Worm (Caenorhabditis elegans): ENCODE data around the gene ZK1251.3.

The ZK1251.3 gene

DNA sequence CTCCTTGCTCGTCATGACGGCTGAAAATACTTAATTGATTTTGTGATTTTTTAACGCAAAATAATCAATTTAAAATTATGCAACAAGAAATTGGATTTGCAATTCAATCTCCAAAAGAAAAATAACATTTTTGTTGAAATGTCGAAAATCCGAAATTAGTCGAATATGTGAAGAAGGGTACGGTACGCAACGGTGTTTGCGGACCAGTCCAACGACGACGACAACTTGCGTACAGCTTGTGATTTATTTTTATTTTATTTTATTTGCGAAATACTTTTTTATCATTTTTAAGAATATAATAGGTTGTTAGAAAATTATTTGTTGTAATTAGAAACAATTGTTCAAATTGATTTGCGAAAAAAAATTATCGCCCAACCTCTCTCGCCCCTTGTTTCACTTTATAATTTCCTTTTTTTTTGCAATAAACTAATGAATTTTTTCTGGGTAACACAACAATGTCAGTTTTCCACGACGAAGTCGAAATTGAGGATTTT, 23.3 kb downstream of the ZK1251.3 start, which contains the start of the genes dcaf-1 and dph-3 (continued):
- TF ChIP-seq ztf-11 (tag; optimal IDR thresholded peaks at IDR 0.05) (no peak), pha-4 (tag; optimal IDR thresholded peaks at IDR 0.05) (peak; percentile 58)

DNA sequence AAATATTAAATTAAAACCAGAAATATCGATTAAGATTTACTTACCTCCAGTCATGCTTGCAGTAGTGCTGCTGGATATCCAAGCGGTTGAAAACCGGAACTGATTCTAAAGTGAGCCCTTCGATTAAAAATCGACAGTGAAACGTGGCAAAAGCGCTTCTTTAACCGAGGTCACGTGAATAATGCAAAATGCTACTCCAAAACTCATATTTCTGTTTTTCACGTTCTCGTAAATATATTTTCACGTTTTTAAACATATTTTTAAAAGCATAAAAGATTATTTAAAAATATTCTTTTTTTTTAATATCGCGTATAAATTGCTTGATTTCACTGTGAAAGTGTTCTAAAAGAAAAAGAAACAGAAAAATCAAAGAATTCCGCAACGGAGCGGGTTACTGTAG, 25.7 kb downstream of the ZK1251.3 start, which contains the start of gene ant-1.3:
ant-1.3 (minus strand) TSS at position 101 of the 400 bp plus-strand sequence.
- no peak for TF ChIP-seq nhr-237 (tag; optimal IDR thresholded peaks at IDR 0.05)
- TF ChIP-seq lsy-12 (tag; optimal IDR thresholded peaks at IDR 0.05): no peak

DNA sequence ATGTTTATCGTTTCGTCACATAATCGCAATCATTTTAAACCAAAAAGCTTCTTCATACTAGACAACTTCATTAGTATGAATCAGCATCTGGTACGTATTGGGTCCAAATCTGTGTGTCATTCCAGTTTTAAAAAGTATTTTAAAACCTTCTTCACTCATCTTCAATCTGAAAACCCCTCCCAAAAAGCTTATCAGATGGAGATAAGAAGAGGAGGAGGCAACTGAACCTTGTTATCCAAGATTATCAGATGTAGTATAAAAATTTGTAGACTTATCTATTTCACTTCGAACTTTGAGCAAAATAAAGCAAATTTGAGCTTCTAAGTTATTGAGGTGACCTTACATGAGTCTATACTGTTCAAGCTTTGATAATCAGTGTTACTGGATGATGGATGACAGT, 26.4 kb downstream of the ZK1251.3 start, which contains the start of gene nhr-38:
nhr-38 (plus strand) TSS at position 301 of the 400 bp plus-strand sequence.
- TF ChIP-seq egl-27 (tag; optimal IDR thresholded peaks at IDR 0.05) (no peak), ceh-16 (tag; optimal IDR thresholded peaks at IDR 0.05) (no peak), fos-1 (tag; optimal IDR thresholded peaks at IDR 0.05) (no peak)

DNA sequence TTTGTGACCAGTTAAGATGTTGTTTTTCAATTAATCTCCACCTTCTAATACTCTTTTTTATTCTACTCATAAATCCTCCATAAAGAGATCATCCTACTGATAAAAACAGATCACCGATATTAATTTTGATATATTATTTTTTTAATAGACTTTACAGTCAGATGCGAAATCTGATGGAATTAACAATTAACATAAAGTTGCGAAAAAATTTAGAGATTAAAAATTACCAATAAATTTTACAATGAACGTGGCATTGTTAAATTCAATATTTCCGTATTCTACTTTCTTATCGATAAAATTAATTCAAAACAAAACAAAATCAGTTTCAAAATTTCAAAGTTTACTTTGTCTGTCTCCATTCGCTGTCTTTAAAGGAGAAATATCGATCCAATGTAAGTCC, 29.3 kb downstream of the ZK1251.3 start, which contains the start of gene K01H12.4:
K01H12.4 (plus strand) TSS at position 301 of the 400 bp plus-strand sequence.
- no peak for TF ChIP-seq nfya-1 (tag; optimal IDR thresholded peaks at IDR 0.05; ENCODE audit: insufficient read depth)
- no peak for TF ChIP-seq nhr-43 (tag; optimal IDR thresholded peaks at IDR 0.05; ENCODE audit: poor library complexity, severe bottlenecking)
- no peak for TF ChIP-seq hmg-11 (tag; optimal IDR thresholded peaks at IDR 0.05)
- no peak for TF ChIP-seq lin-15B (tag; optimal IDR thresholded peaks at IDR 0.05)
- TF ChIP-seq egl-27 (tag; optimal IDR thresholded peaks at IDR 0.05): no peak
- TF ChIP-seq zag-1 (tag; optimal IDR thresholded peaks at IDR 0.05): no peak
- no peak for TF ChIP-seq nhr-67 (tag; optimal IDR thresholded peaks at IDR 0.05)
- no peak for TF ChIP-seq fos-1 (tag; optimal IDR thresholded peaks at IDR 0.05)

DNA sequence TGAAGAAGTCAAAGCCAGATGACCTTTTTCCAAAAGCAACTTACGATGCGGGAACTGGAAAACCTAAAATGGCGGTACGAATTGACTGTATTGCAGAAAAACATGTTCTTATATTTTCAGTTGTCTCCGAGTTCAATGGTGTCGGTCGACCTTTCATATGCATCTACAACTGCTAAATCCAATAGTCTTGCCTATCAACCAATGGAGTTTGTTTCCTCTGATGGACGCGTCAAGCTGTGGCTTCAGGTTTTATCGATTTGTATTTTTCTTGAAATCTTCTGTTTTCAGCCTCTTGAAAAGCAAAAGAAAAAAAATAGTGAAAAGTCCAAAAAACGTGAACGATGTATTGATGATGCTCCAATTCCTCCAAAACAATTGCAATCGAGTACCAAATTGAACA, 30.8 kb downstream of the ZK1251.3 start:
- TF ChIP-seq mdl-1 (tag; optimal IDR thresholded peaks at IDR 0.05): no peak
- TF ChIP-seq nhr-43 (tag; optimal IDR thresholded peaks at IDR 0.05; ENCODE audit: poor library complexity, severe bottlenecking): no peak
- TF ChIP-seq elt-1 (tag; optimal IDR thresholded peaks at IDR 0.05): no peak
- no peak for TF ChIP-seq nhr-76 (tag; optimal IDR thresholded peaks at IDR 0.05)
- TF ChIP-seq hmg-11 (tag; optimal IDR thresholded peaks at IDR 0.05): no peak
- no peak for TF ChIP-seq ceh-16 (tag; optimal IDR thresholded peaks at IDR 0.05)
- no peak for TF ChIP-seq ceh-28 (tag; optimal IDR thresholded peaks at IDR 0.05)

DNA sequence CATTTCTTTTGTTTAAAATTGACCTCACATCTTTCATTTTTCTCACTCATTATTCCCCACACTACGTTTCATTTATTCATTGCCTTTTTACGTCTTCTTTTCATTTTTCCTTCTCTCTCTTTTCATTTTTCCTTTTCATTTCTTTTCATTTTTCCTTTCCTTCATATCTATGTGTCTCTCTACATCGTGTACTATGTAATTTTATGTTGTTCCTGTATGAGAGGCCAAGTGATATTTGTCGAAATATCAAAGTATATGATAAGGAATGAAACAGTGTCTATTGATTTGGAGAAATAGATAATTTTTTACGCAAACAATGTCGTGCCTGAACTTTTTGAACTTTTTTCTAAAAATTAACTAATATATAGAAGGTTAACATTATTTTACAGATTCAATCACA, 33.0 kb downstream of the ZK1251.3 start:
- TF ChIP-seq nfya-1 (tag; optimal IDR thresholded peaks at IDR 0.05; ENCODE audit: insufficient read depth) (no peak), mml-1 (tag; optimal IDR thresholded peaks at IDR 0.05) (no peak), skn-1 (tag; optimal IDR thresholded peaks at IDR 0.05) (peak; percentile 97), R02D3.7 (tag; optimal IDR thresholded peaks at IDR 0.05) (no peak), nhr-67 (tag; optimal IDR thresholded peaks at IDR 0.05) (no peak), ceh-82 (tag; optimal IDR thresholded peaks at IDR 0.05) (no peak), lsy-12 (tag; optimal IDR thresholded peaks at IDR 0.05) (no peak), hmg-11 (tag; optimal IDR thresholded peaks at IDR 0.05) (no peak), elt-3 (tag; optimal IDR thresholded peaks at IDR 0.05) (no peak), nhr-43 (tag; optimal IDR thresholded peaks at IDR 0.05; ENCODE audit: poor library complexity, severe bottlenecking) (no peak), snpc-4 (tag; optimal IDR thresholded peaks at IDR 0.05) (peak; percentile 23), ceh-16 (tag; optimal IDR thresholded peaks at IDR 0.05) (no peak), ZK546.5 (tag; optimal IDR thresholded peaks at IDR 0.05) (no peak), zag-1 (tag; optimal IDR thresholded peaks at IDR 0.05) (no peak), jun-1 (tag; optimal IDR thresholded peaks at IDR 0.05) (no peak), ztf-11 (tag; optimal IDR thresholded peaks at IDR 0.05) (no peak), sea-2 (GFP tag; optimal IDR thresholded peaks at IDR 0.05) (no peak), nhr-12 (tag; optimal IDR thresholded peaks at IDR 0.05) (no peak), pha-4 (tag; optimal IDR thresholded peaks at IDR 0.05) (peak; percentile 59), ama-1 (optimal IDR thresholded peaks at IDR 0.05) (no peak), lin-39 (tag; optimal IDR thresholded peaks at IDR 0.05) (no peak), elt-1 (tag; optimal IDR thresholded peaks at IDR 0.05) (no peak), fos-1 (tag; optimal IDR thresholded peaks at IDR 0.05) (no peak), ceh-9 (tag; optimal IDR thresholded peaks at IDR 0.05) (no peak), nhr-25 (tag; optimal IDR thresholded peaks at IDR 0.05) (peak; percentile 36), egl-5 (tag; optimal IDR thresholded peaks at IDR 0.05) (no peak), unc-62 (GFP tag; optimal IDR thresholded peaks at IDR 0.05) (no peak), fkh-2 (tag; optimal IDR thresholded peaks at IDR 0.05) (no peak), nhr-237 (tag; optimal IDR thresholded peaks at IDR 0.05) (no peak), ztf-4 (tag; optimal IDR thresholded peaks at IDR 0.05) (no peak), fkh-10 (GFP tag; optimal IDR thresholded peaks at IDR 0.05) (no peak), tbx-2 (tag; optimal IDR thresholded peaks at IDR 0.05) (no peak), elt-2 (tag; optimal IDR thresholded peaks at IDR 0.05) (peak; percentile 76), daf-12 (tag; optimal IDR thresholded peaks at IDR 0.05) (no peak), nhr-11 (tag; optimal IDR thresholded peaks at IDR 0.05) (no peak), aly-2 (tag; optimal IDR thresholded peaks at IDR 0.05) (no peak)

All from whole organism, L3 larva.